Fruit fly (Drosophila melanogaster): ENCODE results near the gene Abcd1.

- TF ChIP-seq OdsH (GFP tag; optimal IDR thresholded peaks at IDR 0.05) (no peak), lola (GFP tag; optimal IDR thresholded peaks at IDR 0.05) (no peak), tai (GFP tag; optimal IDR thresholded peaks at IDR 0.05) (no peak)
These were observed 32.2 kb upstream of the Abcd1 start for dm6 chr4:225824-226223.

Data from whole organism, wandering third instar larva.